Worm (Caenorhabditis elegans): ENCODE results near the gene ZK896.4.

ZK896.4 gene

ce11 chrIV:12836208-12836607 lies 46.9 kb downstream of the ZK896.4 start, which contains the start of gene M02B1.3:
Gene M02B1.3, plus strand, starts transcription at chrIV:12836508.
- TF ChIP-seq dpff-1 (tag; optimal IDR thresholded peaks at IDR 0.05) (no peak), ceh-79 (tag; optimal IDR thresholded peaks at IDR 0.05) (no peak), lin-26 (GFP tag; IDR thresholded peaks at IDR 0.05) (0 out of 2 replicates have a peak, but pooled peaks have one; percentile 20), ztf-3 (GFP tag; optimal IDR thresholded peaks at IDR 0.05) (no peak), lin-40 (tag; optimal IDR thresholded peaks at IDR 0.05) (no peak), ztf-26 (tag; optimal IDR thresholded peaks at IDR 0.05) (no peak), die-1 (tag; optimal IDR thresholded peaks at IDR 0.05) (no peak), nfyb-1 (GFP tag; IDR thresholded peaks at IDR 0.05) (0 out of 2 replicates have a peak, but pooled peaks have one; percentile 22), mel-28 (tag; optimal IDR thresholded peaks at IDR 0.05; ENCODE audit: borderline replicate concordance) (no peak), zfh-2 (GFP tag; conservative IDR thresholded peaks at IDR 0.05) (peak; percentile 39; the same call in 1 of the 2 replicates), F33H1.4 (GFP tag; IDR thresholded peaks at IDR 0.05) (no peak), hsf-1 (GFP tag; IDR thresholded peaks at IDR 0.05) (no peak), ama-1 (optimal IDR thresholded peaks at IDR 0.05) (no peak), ama-1 (GFP tag; optimal IDR thresholded peaks at IDR 0.05) (no peak), let-526 (GFP tag; IDR thresholded peaks at IDR 0.05) (no peak), rpc-1 (optimal IDR thresholded peaks at IDR 0.05) (no peak), rpc-1 (tag; optimal IDR thresholded peaks at IDR 0.05) (no peak), madf-8 (GFP tag; conservative IDR thresholded peaks at IDR 0.05) (no peak), bed-1 (GFP tag; IDR thresholded peaks at IDR 0.05) (no peak), T07F8.4 (tag; optimal IDR thresholded peaks at IDR 0.05) (no peak), F39B2.1 (GFP tag; IDR thresholded peaks at IDR 0.05) (no peak), madf-6 (GFP tag; IDR thresholded peaks at IDR 0.05) (0 out of 2 replicates have a peak, but pooled peaks have one; percentile 12)

- TF ChIP-seq nhr-120 (GFP tag; IDR thresholded peaks at IDR 0.05) (no peak), hmg-1.2 (GFP tag; IDR thresholded peaks at IDR 0.05) (0 out of 2 replicates have a peak, but pooled peaks have one; percentile 9), let-607 (tag; optimal IDR thresholded peaks at IDR 0.05) (peak; percentile 77 to 89), nhr-80 (tag; optimal IDR thresholded peaks at IDR 0.05) (peak; percentile 90), madf-10 (tag; optimal IDR thresholded peaks at IDR 0.05) (no peak), dox-1 (GFP tag; IDR thresholded peaks at IDR 0.05) (peak; percentile 40; the same call in 1 of the 2 replicates), lir-1 (GFP tag; conservative IDR thresholded peaks at IDR 0.05) (no peak), ekl-4 (GFP tag; IDR thresholded peaks at IDR 0.05) (0 out of 2 replicates have a peak, but pooled peaks have one; percentile 30), lin-40 (tag; optimal IDR thresholded peaks at IDR 0.05) (peak; percentile 20)
These were observed 47.7 kb downstream of the ZK896.4 start for ce11 chrIV:12835363-12835762.

- TF ChIP-seq F23B12.7 (tag; optimal IDR thresholded peaks at IDR 0.05; ENCODE audit: insufficient read depth): no peak
- peak; percentile 67; the same call in 1 of the 2 replicates for TF ChIP-seq hmg-1.2 (GFP tag; IDR thresholded peaks at IDR 0.05)
- no peak for TF ChIP-seq egl-44 (GFP tag; IDR thresholded peaks at IDR 0.05)
These were observed 48.7 kb downstream of the ZK896.4 start for ce11 chrIV:12834417-12834731.

DNA sequence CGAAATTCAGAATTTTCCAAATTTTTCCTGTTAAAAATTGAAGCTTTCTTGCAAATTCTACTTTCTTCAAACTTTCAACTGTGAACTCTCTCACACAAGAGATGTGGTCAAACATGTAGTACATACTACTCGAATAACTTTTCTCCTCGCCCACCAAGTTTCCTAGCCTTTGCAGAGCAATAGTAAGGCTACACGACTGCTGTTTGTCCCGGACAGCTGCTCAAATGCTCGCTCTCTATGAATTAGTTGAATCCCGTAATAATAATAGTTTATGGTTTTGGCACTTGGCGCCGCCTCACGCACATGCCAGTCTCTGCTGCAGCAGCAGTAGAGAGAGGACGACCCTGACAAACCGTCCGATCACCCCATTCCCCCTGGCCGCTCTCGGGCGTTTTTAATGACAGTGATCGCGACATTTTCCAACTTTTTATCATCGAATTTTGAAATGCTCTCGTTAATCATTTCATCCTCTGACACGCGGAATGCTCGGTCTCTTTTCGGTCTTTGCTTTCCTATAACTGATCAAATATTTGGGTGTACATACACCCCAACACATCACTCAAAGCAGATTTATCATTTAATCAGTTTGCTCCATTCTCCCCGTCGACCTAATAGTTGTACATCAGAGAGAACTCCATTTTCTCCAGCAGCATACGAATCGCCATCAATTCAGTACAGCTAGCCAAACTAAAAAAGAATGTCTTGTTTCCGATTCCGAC lies 49.2 kb downstream of the ZK896.4 start:
- TF ChIP-seq tbx-9 (tag; optimal IDR thresholded peaks at IDR 0.05; ENCODE audit: borderline replicate concordance): no peak
- TF ChIP-seq ceh-40 (GFP tag; IDR thresholded peaks at IDR 0.05): no peak
- no peak for TF ChIP-seq D2030.7 (GFP tag; IDR thresholded peaks at IDR 0.05)
- peak; percentile 11 for TF ChIP-seq repo-1 (tag; optimal IDR thresholded peaks at IDR 0.05)
- no peak for TF ChIP-seq rpc-1 (optimal IDR thresholded peaks at IDR 0.05)
- no peak for TF ChIP-seq rpc-1 (tag; optimal IDR thresholded peaks at IDR 0.05)
- TF ChIP-seq fkh-3 (tag; optimal IDR thresholded peaks at IDR 0.05): no peak
- TF ChIP-seq attf-6 (GFP tag; IDR thresholded peaks at IDR 0.05): no peak
- TF ChIP-seq hrde-1 (tag; optimal IDR thresholded peaks at IDR 0.05; ENCODE audit: borderline replicate concordance): no peak
- TF ChIP-seq Y67H2A.10 (GFP tag; conservative IDR thresholded peaks at IDR 0.05): no peak
- TF ChIP-seq nhr-120 (GFP tag; IDR thresholded peaks at IDR 0.05): no peak
- no peak for TF ChIP-seq unc-62 (GFP tag; optimal IDR thresholded peaks at IDR 0.05)
- TF ChIP-seq K11D2.4 (GFP tag; IDR thresholded peaks at IDR 0.05): no peak
- no peak for TF ChIP-seq F55B11.4 (tag; optimal IDR thresholded peaks at IDR 0.05; ENCODE audit: borderline replicate concordance, insufficient read depth)
- no peak for TF ChIP-seq hmg-1.2 (GFP tag; IDR thresholded peaks at IDR 0.05)
- TF ChIP-seq Y56A3A.18 (GFP tag; IDR thresholded peaks at IDR 0.05): no peak
- TF ChIP-seq madf-10 (tag; optimal IDR thresholded peaks at IDR 0.05): peak; percentile 37
